Worm (Caenorhabditis elegans): ENCODE results near the gene C06C3.12.

The C06C3.12 gene

DNA sequence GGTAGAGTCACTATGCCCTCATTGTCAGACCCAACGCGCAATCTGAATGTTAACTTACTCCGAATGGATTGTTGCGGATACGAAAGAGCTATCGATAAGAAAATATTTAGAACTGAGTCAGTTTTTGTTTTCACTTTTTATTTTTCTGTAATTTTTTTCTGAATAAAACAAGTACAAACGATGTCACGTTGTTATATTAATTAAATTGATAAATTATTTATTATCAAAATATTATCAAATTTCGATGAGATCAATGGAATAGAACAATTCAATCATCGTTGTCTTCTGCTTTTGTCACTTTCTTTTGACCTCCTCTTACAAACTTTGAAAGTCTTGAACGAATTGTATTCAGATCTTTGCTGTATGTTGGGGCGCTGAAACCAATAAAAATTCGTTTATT lies 32.1 kb downstream of the C06C3.12 start, which contains the start of gene mpz-6:
Gene mpz-6 (minus strand): TSS at position 101 of the 400 bp plus-strand sequence.
- TF ChIP-seq nhr-2 (tag; optimal IDR thresholded peaks at IDR 0.05) (no peak), elt-3 (tag; optimal IDR thresholded peaks at IDR 0.05) (no peak), ces-1 (GFP tag; optimal IDR thresholded peaks at IDR 0.05) (no peak), blmp-1 (tag; optimal IDR thresholded peaks at IDR 0.05) (no peak), sem-2 (GFP tag; optimal IDR thresholded peaks at IDR 0.05) (no peak), ceh-39 (tag; optimal IDR thresholded peaks at IDR 0.05) (no peak), pha-4 (tag; optimal IDR thresholded peaks at IDR 0.05) (no peak), ztf-11 (tag; optimal IDR thresholded peaks at IDR 0.05) (no peak), ceh-43 (GFP tag; optimal IDR thresholded peaks at IDR 0.05) (no peak), hlh-1 (tag; optimal IDR thresholded peaks at IDR 0.05) (no peak), cnd-1 (tag; optimal IDR thresholded peaks at IDR 0.05) (no peak), tbx-8 (GFP tag; optimal IDR thresholded peaks at IDR 0.05) (no peak), flh-1 (GFP tag; optimal IDR thresholded peaks at IDR 0.05) (no peak), sptf-1 (tag; optimal IDR thresholded peaks at IDR 0.05) (no peak), drap-1 (GFP tag; optimal IDR thresholded peaks at IDR 0.05) (no peak), unc-39 (tag; optimal IDR thresholded peaks at IDR 0.05) (no peak)

DNA sequence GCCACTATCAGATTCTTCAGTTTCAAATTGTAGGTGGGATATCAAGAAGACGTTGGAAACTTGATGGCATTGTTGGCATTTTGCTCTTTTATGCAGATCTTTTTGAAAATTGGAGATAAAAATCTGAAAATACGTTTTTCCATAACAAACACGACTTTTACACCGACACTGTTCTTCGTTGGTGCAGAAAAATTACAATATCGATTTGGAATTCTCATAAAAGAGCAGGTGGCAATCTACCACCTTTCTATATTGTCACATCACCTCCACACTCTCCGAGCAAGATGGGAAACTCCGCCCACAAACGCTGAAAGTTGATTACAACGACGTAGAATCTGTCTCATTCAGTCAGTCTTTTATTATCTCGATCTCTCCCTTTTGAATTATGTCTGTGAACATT lies 32.6 kb downstream of the C06C3.12 start, which contains the start of gene arrd-2:
Gene arrd-2 (plus strand): TSS at position 301 of the 400 bp plus-strand sequence.
- TF ChIP-seq nhr-12 (tag; optimal IDR thresholded peaks at IDR 0.05), result no peak
- TF ChIP-seq nhr-2 (tag; optimal IDR thresholded peaks at IDR 0.05), result no peak
- no peak for TF ChIP-seq M03D4.4 (tag; optimal IDR thresholded peaks at IDR 0.05)
- TF ChIP-seq unc-120 (tag; optimal IDR thresholded peaks at IDR 0.05; ENCODE audit: poor library complexity, severe bottlenecking), result no peak
- TF ChIP-seq bed-3 (GFP tag; optimal IDR thresholded peaks at IDR 0.05), result no peak
- TF ChIP-seq nhr-76 (tag; optimal IDR thresholded peaks at IDR 0.05), result no peak
- TF ChIP-seq lsy-2 (tag; optimal IDR thresholded peaks at IDR 0.05), result no peak
- no peak for TF ChIP-seq sem-2 (GFP tag; optimal IDR thresholded peaks at IDR 0.05)
- TF ChIP-seq ceh-83 (GFP tag; optimal IDR thresholded peaks at IDR 0.05), result no peak
- no peak for TF ChIP-seq blmp-1 (tag; optimal IDR thresholded peaks at IDR 0.05)
- no peak for TF ChIP-seq elt-3 (tag; optimal IDR thresholded peaks at IDR 0.05)
- TF ChIP-seq ces-1 (GFP tag; optimal IDR thresholded peaks at IDR 0.05), result no peak
- TF ChIP-seq mls-2 (tag; optimal IDR thresholded peaks at IDR 0.05), result no peak
- no peak for TF ChIP-seq unc-39 (tag; optimal IDR thresholded peaks at IDR 0.05)
- TF ChIP-seq tbx-8 (GFP tag; optimal IDR thresholded peaks at IDR 0.05), result no peak
- no peak for TF ChIP-seq nhr-28 (tag; optimal IDR thresholded peaks at IDR 0.05)
- TF ChIP-seq zip-8 (tag; optimal IDR thresholded peaks at IDR 0.05), result no peak
- TF ChIP-seq elt-1 (tag; optimal IDR thresholded peaks at IDR 0.05; ENCODE audit: borderline replicate concordance, insufficient read depth), result no peak
- TF ChIP-seq flh-1 (GFP tag; optimal IDR thresholded peaks at IDR 0.05), result no peak

DNA sequence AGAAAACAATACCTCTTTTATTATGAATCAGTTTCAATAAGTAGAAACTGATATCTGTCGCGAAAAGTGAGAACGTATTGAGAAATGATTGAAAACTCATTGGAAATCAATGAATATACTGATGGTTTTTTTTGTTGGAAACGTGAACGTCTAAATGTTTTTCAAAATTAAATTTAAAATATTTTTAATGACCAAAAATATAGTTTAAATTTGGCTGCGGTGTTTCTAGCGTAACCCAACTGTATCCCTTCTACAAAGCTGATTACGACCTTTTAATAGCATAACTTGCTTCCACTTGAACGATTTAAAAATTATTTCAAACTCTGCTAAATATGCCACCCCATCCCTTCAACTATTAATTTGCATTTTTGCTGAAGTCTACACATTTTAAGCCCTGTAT lies 36.6 kb downstream of the C06C3.12 start, which contains the start of gene M176.9:
Gene M176.9 (minus strand): TSS at position 101 of the 400 bp plus-strand sequence.
- TF ChIP-seq nhr-28 (tag; optimal IDR thresholded peaks at IDR 0.05), result no peak
- TF ChIP-seq pha-4 (tag; optimal IDR thresholded peaks at IDR 0.05), result no peak
- no peak for TF ChIP-seq cnd-1 (tag; optimal IDR thresholded peaks at IDR 0.05)
- TF ChIP-seq blmp-1 (tag; optimal IDR thresholded peaks at IDR 0.05), result no peak
- no peak for TF ChIP-seq elt-3 (tag; optimal IDR thresholded peaks at IDR 0.05)
- TF ChIP-seq lin-32 (GFP tag; optimal IDR thresholded peaks at IDR 0.05), result no peak
- no peak for TF ChIP-seq nhr-76 (tag; optimal IDR thresholded peaks at IDR 0.05)
- TF ChIP-seq ceh-39 (tag; optimal IDR thresholded peaks at IDR 0.05), result no peak
- TF ChIP-seq mep-1 (tag; optimal IDR thresholded peaks at IDR 0.05), result no peak
- no peak for TF ChIP-seq ces-1 (GFP tag; optimal IDR thresholded peaks at IDR 0.05)
- no peak for TF ChIP-seq ztf-11 (tag; optimal IDR thresholded peaks at IDR 0.05)
- no peak for TF ChIP-seq snpc-4 (tag; optimal IDR thresholded peaks at IDR 0.05)

DNA sequence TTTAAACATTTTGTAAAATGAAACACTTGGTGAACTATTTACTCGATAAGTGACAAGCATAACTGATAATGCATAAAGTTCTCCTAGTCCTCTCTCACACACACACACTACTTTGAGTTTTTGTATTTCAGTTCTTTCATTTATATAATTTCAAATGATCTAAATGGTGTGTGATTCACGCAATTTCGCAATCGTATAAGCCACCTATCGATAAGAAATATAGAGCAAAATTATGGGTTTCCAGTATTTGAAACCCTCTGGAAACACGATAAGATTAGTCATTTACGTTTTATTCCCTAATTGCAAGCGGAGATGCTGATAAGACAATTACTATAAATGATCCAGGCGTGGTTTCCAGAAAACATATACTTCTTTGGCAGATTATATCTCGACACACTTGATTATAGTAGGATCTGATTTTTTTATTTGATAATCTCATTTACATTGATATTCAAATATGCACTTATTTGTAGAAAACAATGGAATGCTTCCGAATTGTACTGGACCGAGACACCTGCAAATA lies 37.2 kb downstream of the C06C3.12 start, which contains the start of gene arrd-3:
Gene arrd-3 (plus strand): TSS at position 473 of the 523 bp plus-strand sequence.
- no peak for TF ChIP-seq hlh-1 (tag; optimal IDR thresholded peaks at IDR 0.05)
- no peak for TF ChIP-seq flh-1 (GFP tag; optimal IDR thresholded peaks at IDR 0.05)
- TF ChIP-seq blmp-1 (tag; optimal IDR thresholded peaks at IDR 0.05), result no peak
- no peak for TF ChIP-seq sem-2 (GFP tag; optimal IDR thresholded peaks at IDR 0.05)
- TF ChIP-seq tbx-8 (GFP tag; optimal IDR thresholded peaks at IDR 0.05), result no peak
- no peak for TF ChIP-seq unc-62 (GFP tag; optimal IDR thresholded peaks at IDR 0.05)
- TF ChIP-seq cnd-1 (tag; optimal IDR thresholded peaks at IDR 0.05), result no peak
- TF ChIP-seq ham-2 (GFP tag; optimal IDR thresholded peaks at IDR 0.05), result no peak
- no peak for TF ChIP-seq lsy-2 (tag; optimal IDR thresholded peaks at IDR 0.05)
- TF ChIP-seq nhr-76 (tag; optimal IDR thresholded peaks at IDR 0.05), result no peak
- TF ChIP-seq ceh-83 (GFP tag; optimal IDR thresholded peaks at IDR 0.05), result no peak
- TF ChIP-seq nhr-237 (tag; optimal IDR thresholded peaks at IDR 0.05), result no peak

Data from whole organism, mixed stage, embryonic.